Fruit fly (Drosophila melanogaster): ENCODE results near the gene CG10663.

Gene CG10663

dm6 chr3L:12468016-12468415 is 16.8 kb downstream of the CG10663 start, which contains the start of gene eyg:
Gene eyg (minus strand): TSS chr3L:12468021.
- TF ChIP-seq EcR (GFP tag; optimal IDR thresholded peaks at IDR 0.05) (peak; percentile 19), Snoo (tag; optimal IDR thresholded peaks at IDR 0.05) (peak; percentile 25), Pif1A (GFP tag; optimal IDR thresholded peaks at IDR 0.05) (no peak), D1 (tag; optimal IDR thresholded peaks at IDR 0.05) (peak; percentile 2), CG12605 (GFP tag; IDR thresholded peaks at IDR 0.05) (no peak), fd96Ca (GFP tag; IDR thresholded peaks at IDR 0.05) (peak; percentile 75; the same call in 2 of the 3 replicates)

dm6 chr3L:12465229-12465628 is 19.6 kb downstream of the CG10663 start:
- TF ChIP-seq CG12605 (GFP tag; IDR thresholded peaks at IDR 0.05) (no peak), CG8159 (tag; optimal IDR thresholded peaks at IDR 0.05) (peak; percentile 28)

dm6 chr3L:12463580-12463979 is 21.3 kb downstream of the CG10663 start:
- no peak for TF ChIP-seq Pif1A (GFP tag; optimal IDR thresholded peaks at IDR 0.05)
- no peak for TF ChIP-seq CG10348 (GFP tag; IDR thresholded peaks at IDR 0.05)
- TF ChIP-seq CG8301 (tag; optimal IDR thresholded peaks at IDR 0.05), result no peak
- TF ChIP-seq Ets98B (GFP tag; IDR thresholded peaks at IDR 0.05), result no peak
- TF ChIP-seq rn (GFP tag; IDR thresholded peaks at IDR 0.05), result no peak
- TF ChIP-seq CG34367 (tag; optimal IDR thresholded peaks at IDR 0.05), result no peak
- TF ChIP-seq CG13204 (GFP tag; optimal IDR thresholded peaks at IDR 0.05), result no peak
- TF ChIP-seq CG9948 (tag; optimal IDR thresholded peaks at IDR 0.05), result no peak
- TF ChIP-seq CG32121 (GFP tag; IDR thresholded peaks at IDR 0.05), result no peak
- no peak for TF ChIP-seq CG17806 (tag; optimal IDR thresholded peaks at IDR 0.05)
- no peak for TF ChIP-seq EcR (GFP tag; optimal IDR thresholded peaks at IDR 0.05)
- no peak for TF ChIP-seq D1 (tag; optimal IDR thresholded peaks at IDR 0.05)
- no peak for TF ChIP-seq gl (tag; optimal IDR thresholded peaks at IDR 0.05)
- no peak for TF ChIP-seq Snoo (tag; optimal IDR thresholded peaks at IDR 0.05)

dm6 chr3L:12461953-12462352 is 22.9 kb downstream of the CG10663 start:
- TF ChIP-seq Pif1B (GFP tag; optimal IDR thresholded peaks at IDR 0.05), result no peak
- no peak for TF ChIP-seq CG17806 (tag; optimal IDR thresholded peaks at IDR 0.05)
- TF ChIP-seq CG4496 (GFP tag; IDR thresholded peaks at IDR 0.05), result no peak
- TF ChIP-seq CG8301 (tag; optimal IDR thresholded peaks at IDR 0.05), result no peak
- TF ChIP-seq CG8159 (tag; optimal IDR thresholded peaks at IDR 0.05), result no peak
- no peak for TF ChIP-seq fd96Ca (GFP tag; IDR thresholded peaks at IDR 0.05)
- no peak for TF ChIP-seq CG13204 (GFP tag; optimal IDR thresholded peaks at IDR 0.05)

- TF ChIP-seq rn (GFP tag; IDR thresholded peaks at IDR 0.05) (peak; percentile 11; the same call in 1 of the 2 replicates), CG8159 (tag; optimal IDR thresholded peaks at IDR 0.05) (peak; percentile 85), CG14655 (GFP tag; optimal IDR thresholded peaks at IDR 0.05) (peak; percentile 67), CG32121 (GFP tag; IDR thresholded peaks at IDR 0.05) (no peak), CG8301 (tag; optimal IDR thresholded peaks at IDR 0.05) (peak; percentile 63), Snoo (tag; optimal IDR thresholded peaks at IDR 0.05) (peak; percentile 36), EcR (GFP tag; optimal IDR thresholded peaks at IDR 0.05) (no peak), CG10348 (GFP tag; IDR thresholded peaks at IDR 0.05) (no peak), CG34367 (tag; optimal IDR thresholded peaks at IDR 0.05) (peak; percentile 44), CG12605 (GFP tag; IDR thresholded peaks at IDR 0.05) (no peak), CG9948 (tag; optimal IDR thresholded peaks at IDR 0.05) (peak; percentile 75), CG4496 (GFP tag; IDR thresholded peaks at IDR 0.05) (no peak), fd96Ca (GFP tag; IDR thresholded peaks at IDR 0.05) (no peak), gl (tag; optimal IDR thresholded peaks at IDR 0.05) (no peak), Pif1A (GFP tag; optimal IDR thresholded peaks at IDR 0.05) (peak; percentile 57), CG13204 (GFP tag; optimal IDR thresholded peaks at IDR 0.05) (no peak), Pif1B (GFP tag; optimal IDR thresholded peaks at IDR 0.05) (peak; percentile 35), Ets98B (GFP tag; IDR thresholded peaks at IDR 0.05) (no peak), CG17806 (tag; optimal IDR thresholded peaks at IDR 0.05) (peak; percentile 73), CG15710 (tag; optimal IDR thresholded peaks at IDR 0.05) (peak; percentile 69), D1 (tag; optimal IDR thresholded peaks at IDR 0.05) (peak; percentile 64)
Observed at dm6 chr3L:12456916-12457662, 27.7 kb downstream of the CG10663 start.

- no peak for TF ChIP-seq D1 (tag; optimal IDR thresholded peaks at IDR 0.05)
- peak; percentile 33 for TF ChIP-seq Pif1A (GFP tag; optimal IDR thresholded peaks at IDR 0.05)
- TF ChIP-seq CG8301 (tag; optimal IDR thresholded peaks at IDR 0.05), result peak; percentile 24
- no peak for TF ChIP-seq EcR (GFP tag; optimal IDR thresholded peaks at IDR 0.05)
- no peak for TF ChIP-seq CG4496 (GFP tag; IDR thresholded peaks at IDR 0.05)
- TF ChIP-seq CG13204 (GFP tag; optimal IDR thresholded peaks at IDR 0.05), result peak; percentile 29
- peak; percentile 33 for TF ChIP-seq CG34367 (tag; optimal IDR thresholded peaks at IDR 0.05)
- no peak for TF ChIP-seq CG10348 (GFP tag; IDR thresholded peaks at IDR 0.05)
- peak; percentile 67 for TF ChIP-seq CG15710 (tag; optimal IDR thresholded peaks at IDR 0.05)
- peak; percentile 70 for TF ChIP-seq CG8159 (tag; optimal IDR thresholded peaks at IDR 0.05)
- peak; percentile 37 for TF ChIP-seq CG17806 (tag; optimal IDR thresholded peaks at IDR 0.05)
- TF ChIP-seq CG14655 (GFP tag; optimal IDR thresholded peaks at IDR 0.05), result peak; percentile 40
- TF ChIP-seq Ets98B (GFP tag; IDR thresholded peaks at IDR 0.05), result no peak
- TF ChIP-seq CG9948 (tag; optimal IDR thresholded peaks at IDR 0.05), result peak; percentile 22
Observed at dm6 chr3L:12455034-12455433, 29.8 kb downstream of the CG10663 start.

Measured in whole organism, pupa.